Fruit fly (Drosophila melanogaster): ENCODE data around the gene RanBP3.

RanBP3 gene

dm6 chr3R:23760219-23761018 is 7.8 kb upstream of the RanBP3 start, which contains the start of gene SdhD (continued):
- TF ChIP-seq row (GFP tag; IDR thresholded peaks at IDR 0.05): peak; percentile 21; the same call in 1 of the 3 replicates
- TF ChIP-seq C15 (GFP tag; IDR thresholded peaks at IDR 0.05): no peak
- no peak for TF ChIP-seq Kr (GFP tag; optimal IDR thresholded peaks at IDR 0.05)
- peak; percentile 74 for TF ChIP-seq Ets65A (GFP tag)
- TF ChIP-seq pho (GFP tag; optimal IDR thresholded peaks at IDR 0.05): no peak
- TF ChIP-seq CG2875 (GFP tag; optimal IDR thresholded peaks at IDR 0.05): no peak
- no peak for TF ChIP-seq br (optimal IDR thresholded peaks at IDR 0.05)
- TF ChIP-seq HmgZ (tag; optimal IDR thresholded peaks at IDR 0.05): peak; percentile 55
- peak; percentile 5 for TF ChIP-seq zen (tag; optimal IDR thresholded peaks at IDR 0.05)
- TF ChIP-seq Hsf (GFP tag; optimal IDR thresholded peaks at IDR 0.05): peak; percentile 23
- no peak for TF ChIP-seq sima (GFP tag; optimal IDR thresholded peaks at IDR 0.05)
- TF ChIP-seq CG32532 (GFP tag; IDR thresholded peaks at IDR 0.05): peak; percentile 21; the same call in 1 of the 2 replicates
- TF ChIP-seq slou (GFP tag; optimal IDR thresholded peaks at IDR 0.05): no peak
- TF ChIP-seq onecut (GFP tag; IDR thresholded peaks at IDR 0.05): peak; percentile 48; the same call in 1 of the 2 replicates
- TF ChIP-seq CG17802 (tag; optimal IDR thresholded peaks at IDR 0.05): no peak
- TF ChIP-seq crp (GFP tag; optimal IDR thresholded peaks at IDR 0.05): peak in 1 of 2 experiments; percentile 75
- TF ChIP-seq CG7963 (GFP tag; IDR thresholded peaks at IDR 0.05; ENCODE audit: partially characterized antibody): 0 out of 3 replicates have a peak, but pooled peaks have one; percentile 54
- TF ChIP-seq mam (GFP tag; optimal IDR thresholded peaks at IDR 0.05): peak; percentile 47
- TF ChIP-seq CG17385 (GFP tag; optimal IDR thresholded peaks at IDR 0.05): peak; percentile 13
- TF ChIP-seq CG6654 (GFP tag; optimal IDR thresholded peaks at IDR 0.05): no peak
- TF ChIP-seq ro (GFP tag; IDR thresholded peaks at IDR 0.05): no peak
- peak; percentile 38 for TF ChIP-seq lbe (GFP tag; optimal IDR thresholded peaks at IDR 0.05)
- no peak for TF ChIP-seq CG7786 (GFP tag; optimal IDR thresholded peaks at IDR 0.05)
- no peak for TF ChIP-seq grn (GFP tag; optimal IDR thresholded peaks at IDR 0.05)
- no peak for TF ChIP-seq CG9817 (tag; optimal IDR thresholded peaks at IDR 0.05)
- peak; percentile 32 for TF ChIP-seq tin (GFP tag; optimal IDR thresholded peaks at IDR 0.05)
- peak; percentile 20 for TF ChIP-seq CG30020 (tag; optimal IDR thresholded peaks at IDR 0.05)
- TF ChIP-seq CG1233 (GFP tag; optimal IDR thresholded peaks at IDR 0.05): peak; percentile 14
- TF ChIP-seq jumu (GFP tag; optimal IDR thresholded peaks at IDR 0.05): peak; percentile 20
- TF ChIP-seq CG7987 (GFP tag; optimal IDR thresholded peaks at IDR 0.05): peak; percentile 40
- peak; percentile 21 for TF ChIP-seq repo (GFP tag; optimal IDR thresholded peaks at IDR 0.05)
- no peak for TF ChIP-seq caup (GFP tag; optimal IDR thresholded peaks at IDR 0.05; ENCODE audit: severe bottlenecking)
- no peak for TF ChIP-seq CG10959 (GFP tag; IDR thresholded peaks at IDR 0.05)
- no peak for TF ChIP-seq Dad (GFP tag; optimal IDR thresholded peaks at IDR 0.05)
- TF ChIP-seq cas (GFP tag; IDR thresholded peaks at IDR 0.05): no peak
- no peak for TF ChIP-seq pita (GFP tag; optimal IDR thresholded peaks at IDR 0.05)
- TF ChIP-seq HLH4C (GFP tag; IDR thresholded peaks at IDR 0.05; ENCODE audit: partially characterized antibody): peak; percentile 63
- TF ChIP-seq CG15269 (tag; optimal IDR thresholded peaks at IDR 0.05): peak; percentile 27
- TF ChIP-seq chinmo (GFP tag; IDR thresholded peaks at IDR 0.05; ENCODE audit: partially characterized antibody): no peak
- no peak for TF ChIP-seq CG32772 (GFP tag; IDR thresholded peaks at IDR 0.05)
- TF ChIP-seq Hmr (GFP tag; optimal IDR thresholded peaks at IDR 0.05): peak; percentile 30
- TF ChIP-seq Myb (GFP tag; optimal IDR thresholded peaks at IDR 0.05): peak; percentile 53
- no peak for TF ChIP-seq tio (GFP tag; optimal IDR thresholded peaks at IDR 0.05)
- no peak for TF ChIP-seq NC2α (GFP tag; optimal IDR thresholded peaks at IDR 0.05)
- no peak for TF ChIP-seq usp (GFP tag; optimal IDR thresholded peaks at IDR 0.05)
- no peak for TF ChIP-seq CG4360 (GFP tag; IDR thresholded peaks at IDR 0.05)
- no peak for TF ChIP-seq CG3726 (GFP tag; IDR thresholded peaks at IDR 0.05)
- TF ChIP-seq CG8089 (GFP tag; optimal IDR thresholded peaks at IDR 0.05): no peak
- TF ChIP-seq E2f2 (GFP tag; IDR thresholded peaks at IDR 0.05): peak; percentile 30; the same call in 1 of the 2 replicates
- peak; percentile 10 for TF ChIP-seq gfzf (GFP tag; optimal IDR thresholded peaks at IDR 0.05)
